Fruit fly (Drosophila melanogaster) whole organism, wandering third instar larva: ENCODE data around the gene DIP-theta.

Experiments used
- Abd-B ChIP-seq: fragments of >200 bp; optimal IDR thresholded peaks from 2 replicates; lab custom pipeline; 2017; ENCODE audit warnings: missing biosample characterization, missing genetic modification characterization
- CG32264 ChIP-seq: fragments of 200-800 bp; sonication (Bioruptor generic); optimal IDR thresholded peaks from 2 replicates; lab custom pipeline; 2016; ENCODE audit warnings: missing biosample characterization, missing genetic modification characterization
- CG9705 ChIP-seq: fragments of 200-800 bp; sonication (Bioruptor generic); optimal IDR thresholded peaks from 2 replicates; lab custom pipeline; 2018; ENCODE audit warnings: missing biosample characterization, mild to moderate bottlenecking, missing genetic modification characterization
- Dfd ChIP-seq: fragments of >200 bp; optimal IDR thresholded peaks from 2 replicates; lab custom pipeline; 2017; ENCODE audit warnings: missing biosample characterization, missing genetic modification characterization
- Hnf4 ChIP-seq: fragments of 200-800 bp; sonication (Bioruptor generic); optimal IDR thresholded peaks from 2 replicates; lab custom pipeline; 2016; ENCODE audit warnings: missing biosample characterization, mild to moderate bottlenecking, missing genetic modification characterization
- Hr78 ChIP-seq: fragments of >200 bp; optimal IDR thresholded peaks from 2 replicates; lab custom pipeline; 2017; ENCODE audit warnings: missing biosample characterization, missing genetic modification characterization
- Hr83 ChIP-seq: fragments of 200-300 bp; sonication (Bioruptor generic); optimal IDR thresholded peaks from 2 replicates; lab custom pipeline; 2016; ENCODE audit warnings: missing biosample characterization, mild to moderate bottlenecking, missing genetic modification characterization, moderate library complexity; ENCODE audit not compliant: poor library complexity, severe bottlenecking
- Jra ChIP-seq: sonication (Bioruptor generic); optimal IDR thresholded peaks from 2 replicates; lab custom pipeline; 2016; ENCODE audit warnings: missing biosample characterization, missing genetic modification characterization
- Mio ChIP-seq: sonication (Bioruptor generic); optimal IDR thresholded peaks from 2 replicates; lab custom pipeline; 2016; ENCODE audit warnings: missing biosample characterization, missing genetic modification characterization
- Myc ChIP-seq: fragments of >200 bp; optimal IDR thresholded peaks from 2 replicates; lab custom pipeline; 2017
- N ChIP-seq: fragments of >200 bp; optimal IDR thresholded peaks from 2 replicates; lab custom pipeline; 2018; ENCODE audit warnings: missing biosample characterization, missing external identifiers, missing genetic modification characterization
- Rel ChIP-seq, 2 experiments: fragments of 200-800 bp; sonication (Bioruptor generic) in 1 of 2; optimal IDR thresholded peaks; 2 replicates in 1 of 2; 3 replicates in 1 of 2; lab custom pipeline; 2016 to 2019; ENCODE audit warnings: mild to moderate bottlenecking in 2 of 2, missing biosample characterization in 2 of 2, missing genetic modification characterization in 2 of 2, moderate library complexity in 1 of 2
- Sp1 ChIP-seq: fragments of 200-800 bp; sonication (Bioruptor generic); optimal IDR thresholded peaks from 3 replicates; lab custom pipeline; 2019; ENCODE audit warnings: missing biosample characterization, mild to moderate bottlenecking, missing genetic modification characterization, moderate library complexity
- Vsx2 ChIP-seq: fragments of 200-300, 225-300 bp; sonication (Bioruptor generic); optimal IDR thresholded peaks from 2 replicates; lab custom pipeline; 2018; ENCODE audit warnings: missing biosample characterization, missing genetic modification characterization; ENCODE audit not compliant: partially characterized antibody
- br ChIP-seq: fragments of 200-800 bp; sonication (Bioruptor generic); optimal IDR thresholded peaks from 2 replicates; lab custom pipeline; 2016; ENCODE audit warnings: missing biosample characterization, missing genetic modification characterization
- dl ChIP-seq, 2 experiments: fragments of 175-275, 200-275 bp in 1 of 2; fragments of 200-275 bp in 1 of 2; sonication (Bioruptor generic); optimal IDR thresholded peaks; lab custom pipeline; 2018; ENCODE audit warnings: mild to moderate bottlenecking in 2 of 2, missing biosample characterization in 2 of 2, missing genetic modification characterization in 2 of 2, moderate library complexity in 2 of 2; ENCODE audit not compliant: partially characterized antibody in 2 of 2, insufficient read depth in 1 of 2
- dmrt93B ChIP-seq: fragments of 200-800 bp; sonication (Bioruptor generic); optimal IDR thresholded peaks from 2 replicates; lab custom pipeline; 2018; ENCODE audit warnings: missing biosample characterization, mild to moderate bottlenecking, missing genetic modification characterization
- dsf ChIP-seq: sonication (Bioruptor generic); optimal IDR thresholded peaks from 2 replicates; lab custom pipeline; 2016; ENCODE audit warnings: missing biosample characterization, missing genetic modification characterization, borderline replicate concordance
- ey ChIP-seq: fragments of 200-800 bp; sonication (Bioruptor generic); optimal IDR thresholded peaks from 2 replicates; lab custom pipeline; 2016; ENCODE audit warnings: missing biosample characterization, missing genetic modification characterization
- foxo ChIP-seq, 2 experiments: fragments of 200-800 bp; sonication (Bioruptor generic); optimal IDR thresholded peaks; 2 replicates in 1 of 2; 3 replicates in 1 of 2; lab custom pipeline; 2016 to 2017; ENCODE audit warnings: missing biosample characterization in 2 of 2, missing genetic modification characterization in 2 of 2
- fru ChIP-seq: fragments of 200-800 bp; sonication (Bioruptor generic); optimal IDR thresholded peaks from 3 replicates; lab custom pipeline; 2016; ENCODE audit warnings: missing biosample characterization, mild to moderate bottlenecking, missing genetic modification characterization
- pan ChIP-seq: fragments of >200 bp; optimal IDR thresholded peaks from 2 replicates; lab custom pipeline; 2017
- psq ChIP-seq: fragments of 200-800 bp; sonication (Bioruptor generic); optimal IDR thresholded peaks from 3 replicates; lab custom pipeline; 2017; ENCODE audit warnings: missing biosample characterization, mild to moderate bottlenecking, missing genetic modification characterization, moderate library complexity
- rgr ChIP-seq: fragments of 200-800 bp; sonication (Bioruptor generic); optimal IDR thresholded peaks from 3 replicates; lab custom pipeline; 2016; ENCODE audit warnings: missing biosample characterization, mild to moderate bottlenecking, missing genetic modification characterization
- sage ChIP-seq: fragments of 200-800 bp; sonication (Bioruptor generic); optimal IDR thresholded peaks from 2 replicates; lab custom pipeline; 2016; ENCODE audit warnings: missing biosample characterization, mild to moderate bottlenecking, missing genetic modification characterization
- sv ChIP-seq: fragments of 200-800 bp; sonication (Bioruptor generic); optimal IDR thresholded peaks from 3 replicates; lab custom pipeline; 2016; ENCODE audit warnings: missing biosample characterization, missing genetic modification characterization
- tai ChIP-seq: sonication (Bioruptor generic); optimal IDR thresholded peaks from 2 replicates; lab custom pipeline; 2016; ENCODE audit warnings: missing biosample characterization, missing genetic modification characterization

Gene DIP-theta

DNA sequence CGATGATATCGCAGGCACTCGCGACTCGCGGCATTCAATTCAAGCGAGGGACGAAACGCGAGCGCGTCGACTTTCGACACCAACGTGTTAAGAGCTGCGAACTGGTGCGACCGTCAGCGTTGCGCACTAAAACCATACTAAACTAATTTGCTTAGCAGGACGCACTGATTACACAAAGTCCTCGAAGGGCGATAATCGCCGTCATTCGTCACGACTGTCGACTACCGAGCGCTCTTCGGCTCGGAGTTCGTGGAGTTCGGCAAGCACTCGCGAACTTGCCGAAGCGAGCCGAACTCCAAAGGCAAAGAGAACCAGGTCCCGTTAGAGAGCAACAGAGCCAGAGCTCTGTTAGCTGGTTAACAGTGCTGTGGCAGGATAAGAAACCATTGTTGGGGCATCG is at the start of gene DIP-theta:
TSS of gene DIP-theta (minus strand) at position 146 of the 400 bp plus-strand sequence.
- no peak for TF ChIP-seq dmrt93B (GFP tag; lab: Kevin White, UChicago)
- no peak for TF ChIP-seq CG9705 (GFP tag; lab: Kevin White, UChicago)
- no peak for TF ChIP-seq Hr83
- TF ChIP-seq br (GFP tag; lab: Kevin White, UChicago), result no peak
- no peak for TF ChIP-seq fru (GFP tag; lab: Kevin White, UChicago)
- TF ChIP-seq Hnf4, result no peak
- no peak for TF ChIP-seq sv
- TF ChIP-seq dsf (GFP tag; lab: Kevin White, UChicago), result no peak
- TF ChIP-seq rgr (GFP tag; lab: Kevin White, UChicago), result no peak
- no peak for TF ChIP-seq Hr78 (GFP tag; lab: Kevin White, UChicago)
- no peak for TF ChIP-seq Mio
- TF ChIP-seq foxo (GFP tag; optimal IDR thresholded peaks at IDR 0.05; lab: Kevin White, UChicago), result no peak
- TF ChIP-seq Dfd (GFP tag; lab: Kevin White, UChicago), result no peak
- TF ChIP-seq sage (GFP tag; lab: Kevin White, UChicago), result no peak
- TF ChIP-seq pan (lab: Kevin White, UChicago), result no peak
- TF ChIP-seq Sp1, result no peak
- no peak for TF ChIP-seq Abd-B
- no peak for TF ChIP-seq N (GFP tag; lab: Kevin White, UChicago)

DNA sequence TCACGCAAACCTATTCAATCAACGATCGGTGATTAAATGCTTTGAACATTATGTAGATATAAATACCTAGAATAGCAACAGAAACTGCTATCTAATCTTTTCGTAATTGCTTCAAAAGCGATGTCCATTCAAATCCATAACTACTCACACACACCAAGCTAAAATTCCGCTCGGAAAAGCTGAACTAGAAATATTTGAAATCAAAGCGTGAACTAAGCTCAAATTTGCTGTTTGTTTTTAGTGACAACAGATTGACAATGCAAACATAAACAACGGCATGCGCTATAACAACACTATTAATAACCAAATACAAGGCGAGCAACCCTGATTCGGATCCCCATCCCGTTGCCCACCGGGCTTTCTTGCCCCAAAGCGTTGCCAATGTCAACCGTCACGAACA is 47.7 kb upstream of the DIP-theta start, which contains the start of gene CG7236:
TSS of gene CG7236 (plus strand) at position 301 of the 400 bp plus-strand sequence.
- TF ChIP-seq tai (GFP tag; lab: Kevin White, UChicago), result no peak
- TF ChIP-seq CG9705 (GFP tag; lab: Kevin White, UChicago), result no peak
- no peak for TF ChIP-seq Myc
- no peak for TF ChIP-seq Abd-B
- TF ChIP-seq dl (GFP tag; optimal IDR thresholded peaks at IDR 0.05; lab: Kevin White, UChicago; ENCODE audit: insufficient read depth in 1 of 2, partially characterized antibody in 2 of 2), result no peak
- no peak for TF ChIP-seq Mio

DNA sequence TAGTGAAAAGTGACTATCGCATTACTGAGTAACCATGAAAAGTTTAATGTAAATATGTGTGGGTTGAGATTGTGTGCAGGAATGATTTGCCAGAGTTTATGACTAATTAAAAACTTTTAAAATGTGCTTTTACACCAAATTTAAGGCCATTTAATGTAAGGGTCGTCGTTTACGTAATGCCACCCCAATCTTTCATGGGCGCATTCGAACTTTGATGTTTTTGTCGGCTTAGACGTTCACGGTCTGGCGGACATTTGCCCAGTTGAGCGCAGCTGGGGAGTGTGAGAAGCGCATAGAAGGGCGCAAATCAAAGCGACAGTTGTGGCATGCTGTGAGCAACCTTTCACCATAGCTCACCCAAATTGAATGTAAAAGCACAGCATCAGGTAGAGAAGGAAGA is 19.9 kb upstream of the DIP-theta start, which contains the start of gene CG12511:
TSS of gene CG12511 (plus strand) at position 301 of the 400 bp plus-strand sequence.
- no peak for TF ChIP-seq Hr78 (GFP tag; lab: Kevin White, UChicago)
- TF ChIP-seq Abd-B, result no peak
- TF ChIP-seq Rel (GFP tag; optimal IDR thresholded peaks at IDR 0.05; lab: Kevin White, UChicago), result no peak
- no peak for TF ChIP-seq Rel (tag; optimal IDR thresholded peaks at IDR 0.05; lab: Kevin White, UChicago)

DNA sequence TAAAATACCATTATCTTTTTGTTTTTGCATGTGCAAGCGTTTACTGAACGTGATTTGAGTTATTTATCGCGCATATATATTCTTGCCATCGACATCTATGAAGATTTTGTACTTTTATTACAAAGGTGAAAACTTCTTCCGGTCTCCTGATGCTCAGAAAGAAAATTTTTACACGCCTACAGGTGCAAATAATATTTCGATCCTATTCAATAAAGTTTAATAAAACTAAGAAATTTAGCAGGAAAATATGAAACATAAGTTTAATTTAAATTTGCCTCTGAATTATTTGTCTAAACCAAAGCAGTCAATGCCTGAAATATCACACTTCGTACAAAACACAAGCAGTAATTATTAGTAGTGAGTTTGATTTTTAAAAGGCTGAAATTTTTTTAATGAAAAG is 4.2 kb upstream of the DIP-theta start, which contains the start of gene Hsp60C:
TSS of gene Hsp60C (plus strand) at position 301 of the 400 bp plus-strand sequence.
- TF ChIP-seq dl (GFP tag; optimal IDR thresholded peaks at IDR 0.05; lab: Kevin White, UChicago; ENCODE audit: insufficient read depth in 1 of 2, partially characterized antibody in 2 of 2) (no peak), rgr (GFP tag; lab: Kevin White, UChicago) (no peak), sv (no peak), pan (lab: Kevin White, UChicago) (no peak), Mio (no peak), fru (GFP tag; lab: Kevin White, UChicago) (no peak), Hnf4 (no peak), Jra (GFP tag; lab: Kevin White, UChicago) (no peak), br (GFP tag; lab: Kevin White, UChicago) (no peak), N (GFP tag; lab: Kevin White, UChicago) (no peak), ey (GFP tag; lab: Kevin White, UChicago) (no peak), dmrt93B (GFP tag; lab: Kevin White, UChicago) (no peak), foxo (GFP tag; optimal IDR thresholded peaks at IDR 0.05; lab: Kevin White, UChicago) (no peak)

DNA sequence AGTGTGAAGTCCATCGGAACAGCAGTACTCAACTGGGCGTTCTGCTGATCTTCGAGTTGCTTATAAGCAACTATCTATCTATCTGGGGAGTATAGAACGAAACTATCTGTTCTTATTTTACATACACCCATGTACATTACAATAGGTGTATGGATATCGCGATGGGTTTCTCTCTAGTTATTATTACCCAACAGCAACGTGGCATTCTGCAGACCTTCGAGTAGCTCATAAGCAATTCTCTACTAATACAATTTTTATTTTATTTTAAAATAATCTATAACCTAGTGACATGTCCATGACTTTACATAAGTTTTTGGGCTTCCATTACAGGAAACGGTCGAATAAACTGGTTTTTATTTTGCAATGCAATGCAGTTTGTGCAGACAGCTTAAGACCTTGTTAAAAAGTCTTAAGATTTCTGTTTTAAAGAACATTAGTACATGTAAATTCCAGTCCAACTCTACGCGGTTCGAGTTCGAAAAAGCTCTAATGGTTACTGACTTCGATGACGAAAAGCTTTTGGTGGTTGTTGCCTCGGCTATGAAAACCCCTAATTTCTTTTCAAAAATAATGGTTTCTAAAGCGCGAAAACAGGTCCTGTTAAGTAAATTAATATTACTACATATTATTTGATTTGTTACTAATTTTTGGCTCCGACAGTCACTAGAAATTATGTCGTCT is 34.5 kb downstream of the DIP-theta start, which contains the start of gene Cyp6a16:
TSS of gene Cyp6a16 (minus strand) at position 36 of the 681 bp plus-strand sequence.
- no peak for TF ChIP-seq CG32264 (GFP tag; lab: Kevin White, UChicago)
- TF ChIP-seq Abd-B, result no peak
- TF ChIP-seq Myc, result peak; percentile 72
- no peak for TF ChIP-seq tai (GFP tag; lab: Kevin White, UChicago)

DNA sequence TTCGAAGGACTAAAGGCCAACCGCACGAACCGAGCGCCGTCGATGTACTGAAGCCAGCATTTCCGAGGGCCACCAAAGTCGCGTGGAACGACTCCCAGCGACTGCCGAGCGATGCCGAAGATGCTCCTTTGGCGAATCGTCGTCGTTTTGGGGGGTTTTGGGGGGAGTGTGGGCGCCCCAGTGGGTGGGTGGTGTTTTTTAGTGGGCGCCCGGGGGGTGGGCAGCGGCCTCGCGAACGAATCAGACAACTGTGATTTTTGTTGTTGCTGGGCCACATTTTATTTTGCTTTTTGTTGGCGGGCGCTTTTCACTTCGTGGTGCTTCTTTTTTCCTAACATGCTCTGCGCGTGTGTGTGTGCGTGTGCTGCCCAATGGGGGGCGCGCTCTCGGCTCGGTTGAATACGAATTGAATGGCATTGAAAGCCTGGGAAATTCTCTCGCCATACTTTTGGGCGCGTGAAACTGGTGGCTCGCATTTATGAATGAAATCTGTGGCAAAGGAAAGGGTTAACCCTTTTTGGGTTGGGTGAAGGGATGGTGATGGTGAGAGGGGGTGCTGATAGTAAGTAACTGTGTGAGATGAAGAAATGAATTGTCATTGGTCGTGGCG is 40.4 kb downstream of the DIP-theta start, which contains the start of gene DIP-eta:
TSS of gene DIP-eta (minus strand) at position 51 of the 610 bp plus-strand sequence.
- no peak for TF ChIP-seq psq
- TF ChIP-seq Vsx2 (GFP tag; lab: Kevin White, UChicago), result no peak
- TF ChIP-seq dmrt93B (GFP tag; lab: Kevin White, UChicago), result no peak
- TF ChIP-seq Dfd (GFP tag; lab: Kevin White, UChicago), result peak; percentile 85
- TF ChIP-seq pan (lab: Kevin White, UChicago), result no peak
- no peak for TF ChIP-seq Mio
- TF ChIP-seq Sp1, result peak; percentile 22
